Fruit fly (Drosophila melanogaster) whole organism, embryonic: ENCODE results near the gene CG33107.

ENCODE experiments used
- C15 ChIP-seq: fragments of 200-800 bp; sonication (Bioruptor generic); IDR thresholded peaks from 3 replicates; pipeline ENCODE4 v1.3.6; 2022; ENCODE audit warnings: missing biosample characterization, missing genetic modification characterization
- CG10979 ChIP-seq: fragments of 200-800 bp; sonication (Bioruptor generic); optimal IDR thresholded peaks from 2 replicates; lab custom pipeline; 2018; ENCODE audit warnings: missing biosample characterization, mild to moderate bottlenecking, missing genetic modification characterization, moderate library complexity
- CG12769 ChIP-seq: fragments of 200-800 bp; sonication (Bioruptor generic); optimal IDR thresholded peaks from 2 replicates; lab custom pipeline; 2019; ENCODE audit warnings: missing biosample characterization, mild to moderate bottlenecking, missing genetic modification characterization, moderate library complexity
- CG13296 ChIP-seq: fragments of 200-800 bp; sonication (Bioruptor generic); optimal IDR thresholded peaks from 3 replicates; lab custom pipeline; 2018; ENCODE audit warnings: missing biosample characterization, mild to moderate bottlenecking, missing genetic modification characterization
- CG14441 ChIP-seq: fragments of 200-800 bp; sonication (Bioruptor generic); IDR thresholded peaks from 2 replicates; pipeline ENCODE4 v1.3.6; 2022; ENCODE audit warnings: missing biosample characterization, missing genetic modification characterization
- CG17328 ChIP-seq: fragments of 200-800 bp; sonication (Bioruptor generic); IDR thresholded peaks from 2 replicates; pipeline ENCODE4 v1.3.6; 2022; ENCODE audit warnings: missing biosample characterization, missing genetic modification characterization
- CG1832 ChIP-seq: fragments of 200-800 bp; sonication (Bioruptor generic); optimal IDR thresholded peaks from 2 replicates; lab custom pipeline; 2017; ENCODE audit warnings: missing biosample characterization, mild to moderate bottlenecking, missing genetic modification characterization, inconsistent platforms
- CG30431 ChIP-seq: fragments of 200-800 bp; sonication (Bioruptor generic); optimal IDR thresholded peaks from 2 replicates; lab custom pipeline; 2017; ENCODE audit warnings: missing biosample characterization, missing genetic modification characterization
- CG34376 ChIP-seq: fragments of 200-800 bp; sonication (Bioruptor generic); optimal IDR thresholded peaks from 2 replicates; lab custom pipeline; 2018; ENCODE audit warnings: missing biosample characterization, mild to moderate bottlenecking, missing genetic modification characterization
- CG42726 ChIP-seq: fragments of 200-800 bp; sonication (Bioruptor generic); IDR thresholded peaks from 2 replicates; pipeline ENCODE4 v1.3.6; 2022; ENCODE audit warnings: missing biosample characterization, missing genetic modification characterization; ENCODE audit not compliant: partially characterized antibody
- CG5245 ChIP-seq: fragments of 200-800 bp; sonication (Bioruptor generic); optimal IDR thresholded peaks from 3 replicates; lab custom pipeline; 2016; ENCODE audit warnings: missing biosample characterization, missing genetic modification characterization
- CG7963 ChIP-seq: fragments of 200-800 bp; sonication (Bioruptor generic); IDR thresholded peaks from 3 replicates; pipeline ENCODE4 v1.3.6; 2022; ENCODE audit warnings: missing biosample characterization, missing genetic modification characterization; ENCODE audit not compliant: partially characterized antibody
- CG8281 ChIP-seq: fragments of 200-800 bp; sonication (Bioruptor generic); optimal IDR thresholded peaks from 2 replicates; lab custom pipeline; 2018; ENCODE audit warnings: missing biosample characterization, mild to moderate bottlenecking, missing genetic modification characterization, moderate library complexity
- CG8290 ChIP-seq, 3 experiments: fragments of 200-800 bp; sonication (Bioruptor generic); optimal IDR thresholded peaks; 2 replicates each; lab custom pipeline; 2016 to 2019; ENCODE audit warnings: missing biosample characterization in 3 of 3, missing genetic modification characterization in 3 of 3, mild to moderate bottlenecking in 2 of 3, moderate library complexity in 1 of 3
- CG8359 ChIP-seq: fragments of 200-800 bp; sonication (Bioruptor generic); optimal IDR thresholded peaks from 2 replicates; lab custom pipeline; 2017; ENCODE audit warnings: missing biosample characterization, mild to moderate bottlenecking, missing genetic modification characterization, borderline replicate concordance
- CG8765 ChIP-seq: fragments of 200-800 bp; sonication (Bioruptor generic); IDR thresholded peaks from 2 replicates; pipeline ENCODE4 v1.3.6; 2022; ENCODE audit warnings: missing biosample characterization, missing genetic modification characterization
- CG9609 ChIP-seq: fragments of 200-800 bp; sonication (Bioruptor generic); optimal IDR thresholded peaks from 3 replicates; lab custom pipeline; 2016; ENCODE audit warnings: missing biosample characterization, missing genetic modification characterization
- CHES-1-like ChIP-seq: fragments of 200-800 bp; sonication (Bioruptor generic); optimal IDR thresholded peaks from 2 replicates; lab custom pipeline; 2016; ENCODE audit warnings: missing biosample characterization, missing genetic modification characterization
- D19A ChIP-seq: fragments of 200-800 bp; optimal IDR thresholded peaks from 3 replicates; lab custom pipeline; 2019; ENCODE audit warnings: missing biosample characterization, mild to moderate bottlenecking, missing genetic modification characterization, moderate library complexity
- Dip3 ChIP-seq: fragments of 200-800 bp; sonication (Bioruptor generic); optimal IDR thresholded peaks from 3 replicates; lab custom pipeline; 2016; ENCODE audit warnings: missing biosample characterization, missing genetic modification characterization
- Doc2 ChIP-seq: fragments of 200-800 bp; sonication (Bioruptor generic); IDR thresholded peaks from 2 replicates; pipeline ENCODE4 v1.3.6; 2022; ENCODE audit warnings: missing biosample characterization, missing genetic modification characterization
- Dref ChIP-seq: fragments of 200-800 bp; sonication (Bioruptor generic); IDR thresholded peaks from 2 replicates; pipeline ENCODE4 v1.3.6; 2022; ENCODE audit warnings: missing biosample characterization, missing genetic modification characterization
- E2f1 ChIP-seq: fragments of 200-800 bp; sonication (Bioruptor generic); IDR thresholded peaks from 2 replicates; pipeline ENCODE4 v1.3.6; 2022; ENCODE audit warnings: missing biosample characterization, missing genetic modification characterization
- Elba2 ChIP-seq: fragments of 200-800 bp; sonication (Bioruptor generic); optimal IDR thresholded peaks from 3 replicates; lab custom pipeline; 2016; ENCODE audit warnings: missing biosample characterization, missing genetic modification characterization
- MESR4 ChIP-seq: fragments of 200-800 bp; sonication (Bioruptor generic); optimal IDR thresholded peaks from 2 replicates; lab custom pipeline; 2018; ENCODE audit warnings: missing biosample characterization, mild to moderate bottlenecking, missing genetic modification characterization, moderate library complexity
- Med ChIP-seq: fragments of 200-800 bp; sonication (Bioruptor generic); peaks from one replicate; lab custom pipeline; 2016; ENCODE audit warnings: missing biosample characterization, missing genetic modification characterization, mild to moderate bottlenecking, inconsistent platforms, moderate library complexity
- Meics ChIP-seq: fragments of 200-800 bp; sonication (Bioruptor generic); optimal IDR thresholded peaks from 2 replicates; lab custom pipeline; 2017; ENCODE audit warnings: missing biosample characterization, mild to moderate bottlenecking, missing genetic modification characterization
- Nf-YB ChIP-seq: fragments of 200-800 bp; sonication (Bioruptor generic); optimal IDR thresholded peaks from 3 replicates; lab custom pipeline; 2019; ENCODE audit warnings: missing biosample characterization, mild to moderate bottlenecking, missing genetic modification characterization, moderate library complexity
- Ravus ChIP-seq: fragments of 200-800 bp; sonication (Bioruptor generic); IDR thresholded peaks from 2 replicates; pipeline ENCODE4 v1.3.6; 2022; ENCODE audit warnings: missing biosample characterization, missing genetic modification characterization
- Rx ChIP-seq: fragments of 200-800 bp; sonication (Bioruptor generic); IDR thresholded peaks from 2 replicates; pipeline ENCODE4 v1.3.6; 2022; ENCODE audit warnings: missing biosample characterization, missing genetic modification characterization
- Tbp ChIP-seq: fragments of >200 bp; optimal IDR thresholded peaks from 2 replicates; lab custom pipeline; 2018; ENCODE audit warnings: missing biosample characterization, missing genetic modification characterization
- Vsx1 ChIP-seq: fragments of 200-800 bp; sonication (Bioruptor generic); optimal IDR thresholded peaks from 2 replicates; lab custom pipeline; 2017; ENCODE audit warnings: missing biosample characterization, mild to moderate bottlenecking, missing genetic modification characterization, missing genetic modification reagents
- Xrp1 ChIP-seq: fragments of 200-800 bp; sonication (Bioruptor generic); IDR thresholded peaks from 2 replicates; pipeline ENCODE4 v1.3.6; 2022; ENCODE audit warnings: missing biosample characterization, missing genetic modification characterization
- bowl ChIP-seq: fragments of 200-800 bp; sonication (Bioruptor generic); IDR thresholded peaks from 2 replicates; pipeline ENCODE4 v1.3.6; 2022; ENCODE audit warnings: missing biosample characterization, missing genetic modification characterization
- crc ChIP-seq: fragments of 200-800 bp; sonication (Bioruptor generic); optimal IDR thresholded peaks from 2 replicates; lab custom pipeline; 2016; ENCODE audit warnings: missing biosample characterization, missing genetic modification characterization
- cwo ChIP-seq: fragments of 200-800 bp; sonication (Bioruptor generic); optimal IDR thresholded peaks from 3 replicates; lab custom pipeline; 2017; ENCODE audit warnings: missing biosample characterization, missing genetic modification characterization, mild to moderate bottlenecking, moderate library complexity, missing genetic modification reagents
- disco-r ChIP-seq: fragments of 200-800 bp; sonication (Bioruptor generic); optimal IDR thresholded peaks from 2 replicates; lab custom pipeline; 2016; ENCODE audit warnings: missing biosample characterization, missing genetic modification characterization
- en ChIP-seq: fragments of 200-800 bp; sonication (Bioruptor generic); optimal IDR thresholded peaks from 2 replicates; lab custom pipeline; 2016; ENCODE audit warnings: missing biosample characterization, missing genetic modification characterization
- exex ChIP-seq: fragments of 200-800 bp; sonication (Bioruptor generic); optimal IDR thresholded peaks from 4 replicates; lab custom pipeline; 2018; ENCODE audit warnings: missing biosample characterization, mild to moderate bottlenecking, missing genetic modification characterization, moderate library complexity
- fd64A ChIP-seq: fragments of 200-800 bp; sonication (Bioruptor generic); optimal IDR thresholded peaks from 3 replicates; lab custom pipeline; 2018; ENCODE audit warnings: missing biosample characterization, mild to moderate bottlenecking, missing genetic modification characterization
- fu2 ChIP-seq: fragments of 200-800 bp; sonication (Bioruptor generic); optimal IDR thresholded peaks from 2 replicates; lab custom pipeline; 2016; ENCODE audit warnings: missing biosample characterization, missing genetic modification characterization
- gcm ChIP-seq: fragments of 200-800 bp; sonication (Bioruptor generic); optimal IDR thresholded peaks from 2 replicates; lab custom pipeline; 2019; ENCODE audit warnings: missing biosample characterization, mild to moderate bottlenecking, missing genetic modification characterization, moderate library complexity
- her ChIP-seq: fragments of 200-800 bp; sonication (Bioruptor generic); optimal IDR thresholded peaks from 2 replicates; lab custom pipeline; 2016; ENCODE audit warnings: missing biosample characterization, missing genetic modification characterization
- lab ChIP-seq: fragments of 200-800 bp; sonication (Bioruptor generic); optimal IDR thresholded peaks from 3 replicates; lab custom pipeline; 2017; ENCODE audit warnings: missing biosample characterization, missing genetic modification characterization, mild to moderate bottlenecking, moderate library complexity, missing genetic modification reagents
- mam ChIP-seq: fragments of 200-800 bp; sonication (Bioruptor generic); optimal IDR thresholded peaks from 3 replicates; lab custom pipeline; 2016; ENCODE audit warnings: missing biosample characterization, missing genetic modification characterization
- pho ChIP-seq: fragments of 200-800 bp; sonication (Bioruptor generic); optimal IDR thresholded peaks from 2 replicates; lab custom pipeline; 2016; ENCODE audit warnings: missing biosample characterization, missing genetic modification characterization
- so ChIP-seq: fragments of 200-800 bp; sonication (Bioruptor generic); IDR thresholded peaks from 3 replicates; pipeline ENCODE4 v1.3.6; 2022; ENCODE audit warnings: missing biosample characterization, missing genetic modification characterization
- sqz ChIP-seq: fragments of 200-800 bp; sonication (Bioruptor generic); optimal IDR thresholded peaks from 3 replicates; lab custom pipeline; 2018; ENCODE audit warnings: missing biosample characterization, mild to moderate bottlenecking, missing genetic modification characterization
- tap ChIP-seq: fragments of 200-800 bp; optimal IDR thresholded peaks from 3 replicates; lab custom pipeline; 2019; ENCODE audit warnings: missing biosample characterization, mild to moderate bottlenecking, missing genetic modification characterization, moderate library complexity
- toy ChIP-seq: fragments of 200-800 bp; sonication (Bioruptor generic); IDR thresholded peaks from 2 replicates; pipeline ENCODE4 v1.3.6; 2022; ENCODE audit warnings: missing biosample characterization, missing genetic modification characterization
- trh ChIP-seq: fragments of 200-800 bp; sonication (Bioruptor generic); optimal IDR thresholded peaks from 2 replicates; lab custom pipeline; 2016; ENCODE audit warnings: missing biosample characterization, missing genetic modification characterization

CG33107 gene

dm6 chr3R:22595293-22595868, 10.9 kb upstream of the CG33107 start (continued):
- no peak for TF ChIP-seq Elba2 (GFP tag; lab: Kevin White, UChicago)
- no peak for TF ChIP-seq fd64A (GFP tag; lab: Kevin White, UChicago)
- TF ChIP-seq CHES-1-like (GFP tag; lab: Kevin White, UChicago), result no peak
- TF ChIP-seq disco-r (GFP tag; lab: Kevin White, UChicago), result no peak
- TF ChIP-seq CG5245 (GFP tag; lab: Kevin White, UChicago), result no peak
- TF ChIP-seq CG10979, result no peak
- TF ChIP-seq crc (GFP tag; lab: Kevin White, UChicago), result no peak
- TF ChIP-seq en, result no peak
- no peak for TF ChIP-seq her (GFP tag; lab: Kevin White, UChicago)
- TF ChIP-seq trh (GFP tag; lab: Kevin White, UChicago), result no peak
- TF ChIP-seq CG30431, result no peak
- TF ChIP-seq CG14441 (GFP tag; lab: Robert Waterston, UW), result no peak
- TF ChIP-seq CG8359, result no peak
- peak; percentile 95 for TF ChIP-seq exex (tag; lab: Kevin White, UChicago)
- TF ChIP-seq mam (GFP tag; lab: Kevin White, UChicago), result no peak
- no peak for TF ChIP-seq CG17328 (GFP tag; lab: Robert Waterston, UW)
- no peak for TF ChIP-seq Xrp1 (GFP tag; lab: Robert Waterston, UW)
- TF ChIP-seq CG1832 (GFP tag; lab: Kevin White, UChicago), result no peak
- TF ChIP-seq Vsx1, result peak; percentile 26
- no peak for TF ChIP-seq CG9609 (GFP tag; lab: Kevin White, UChicago)
- no peak for TF ChIP-seq CG42726
- TF ChIP-seq Doc2 (GFP tag; lab: Robert Waterston, UW), result no peak
- no peak for TF ChIP-seq pho
- TF ChIP-seq CG8765 (GFP tag; lab: Robert Waterston, UW), result no peak
- TF ChIP-seq MESR4 (GFP tag; lab: Kevin White, UChicago), result no peak
- no peak for TF ChIP-seq bowl (GFP tag; lab: Robert Waterston, UW)
- TF ChIP-seq D19A (tag; lab: Kevin White, UChicago), result no peak
- TF ChIP-seq tap (tag; lab: Kevin White, UChicago), result no peak
- no peak for TF ChIP-seq C15
- no peak for TF ChIP-seq Ravus (GFP tag; lab: Robert Waterston, UW)
- no peak for TF ChIP-seq Nf-YB
- TF ChIP-seq so (GFP tag; lab: Robert Waterston, UW), result no peak
- TF ChIP-seq sqz (GFP tag; lab: Kevin White, UChicago), result no peak
- TF ChIP-seq CG7963 (GFP tag; lab: Robert Waterston, UW), result no peak
- TF ChIP-seq toy, result no peak
- TF ChIP-seq Rx (GFP tag; lab: Robert Waterston, UW), result no peak
- peak; percentile 59 for TF ChIP-seq Med
- TF ChIP-seq Dref (GFP tag; lab: Robert Waterston, UW), result no peak
- TF ChIP-seq CG8281 (tag; lab: Kevin White, UChicago), result no peak
- no peak for TF ChIP-seq Meics (GFP tag; lab: Kevin White, UChicago)
- TF ChIP-seq fu2 (GFP tag; lab: Kevin White, UChicago), result no peak
- TF ChIP-seq CG34376, result peak; percentile 80
- peak; percentile 68 for TF ChIP-seq lab (GFP tag; lab: Kevin White, UChicago)
- TF ChIP-seq CG12769 (tag; lab: Kevin White, UChicago), result peak; percentile 45
- no peak for TF ChIP-seq Tbp (GFP tag; lab: Kevin White, UChicago)
- TF ChIP-seq gcm (GFP tag; lab: Kevin White, UChicago), result no peak
- no peak for TF ChIP-seq Dip3 (GFP tag; lab: Kevin White, UChicago)
- TF ChIP-seq cwo (GFP tag; lab: Kevin White, UChicago), result peak; percentile 13
- no peak for TF ChIP-seq CG13296
- TF ChIP-seq E2f1 (GFP tag; lab: Robert Waterston, UW), result no peak
- TF ChIP-seq CG8290 (GFP tag; optimal IDR thresholded peaks at IDR 0.05; lab: Kevin White, UChicago), result no peak
- TF ChIP-seq CG8290 (tag; optimal IDR thresholded peaks at IDR 0.05; lab: Kevin White, UChicago), result peak in 1 of 2 experiments; percentile 5
